Fruit fly (Drosophila melanogaster) whole organism, embryonic: ENCODE measurements around the gene Rdh.
A peak's percentile ranks its signal among the peaks of the same experiment; 100 is the strongest.

Experiments
- ATbp ChIP-seq: fragments of 200-800 bp; sonication (Bioruptor generic); optimal IDR thresholded peaks from 2 replicates; lab custom pipeline; 2017; ENCODE audit warnings: missing biosample characterization, mild to moderate bottlenecking, missing genetic modification characterization, missing genetic modification reagents
- Ada2b ChIP-seq: fragments of 200-800 bp; sonication (Bioruptor generic); IDR thresholded peaks from 2 replicates; pipeline ENCODE4 v1.3.6; 2022; ENCODE audit warnings: missing biosample characterization, missing genetic modification characterization
- CG11504 ChIP-seq: fragments of 200-800 bp; sonication (Bioruptor generic); optimal IDR thresholded peaks from 3 replicates; lab custom pipeline; 2019; ENCODE audit warnings: missing biosample characterization, mild to moderate bottlenecking, missing genetic modification characterization, moderate library complexity
- CG13894 ChIP-seq: fragments of 200-800 bp; sonication (Bioruptor generic); optimal IDR thresholded peaks from 3 replicates; lab custom pipeline; 2018; ENCODE audit warnings: missing biosample characterization, mild to moderate bottlenecking, missing genetic modification characterization, moderate library complexity
- CG14667 ChIP-seq: fragments of 200-800 bp; sonication (Bioruptor generic); IDR thresholded peaks from 2 replicates; pipeline ENCODE4 v1.3.6; 2022; ENCODE audit warnings: missing biosample characterization, missing genetic modification characterization
- CG15073 ChIP-seq: fragments of 200-800 bp; sonication (Bioruptor generic); optimal IDR thresholded peaks from 2 replicates; lab custom pipeline; 2016; ENCODE audit warnings: missing biosample characterization, missing genetic modification characterization
- CG15269 ChIP-seq: fragments of 200-800 bp; sonication (Bioruptor generic); optimal IDR thresholded peaks from 2 replicates; lab custom pipeline; 2018; ENCODE audit warnings: missing biosample characterization, mild to moderate bottlenecking, missing genetic modification characterization, moderate library complexity
- CG1529 ChIP-seq: fragments of 200-800 bp; sonication (Bioruptor generic); optimal IDR thresholded peaks from 3 replicates; lab custom pipeline; 2018; ENCODE audit warnings: missing biosample characterization, missing genetic modification characterization
- CG1603 ChIP-seq: fragments of 200-800 bp; sonication (Bioruptor generic); optimal IDR thresholded peaks from 2 replicates; lab custom pipeline; 2019; ENCODE audit warnings: missing biosample characterization, mild to moderate bottlenecking, missing genetic modification characterization, moderate library complexity
- CG17361 ChIP-seq: fragments of 200-800 bp; sonication (Bioruptor generic); IDR thresholded peaks from 3 replicates; pipeline ENCODE4 v1.3.6; 2022; ENCODE audit warnings: missing biosample characterization, missing genetic modification characterization
- CG17802 ChIP-seq: fragments of 200-800 bp; sonication (Bioruptor generic); optimal IDR thresholded peaks from 2 replicates; lab custom pipeline; 2018; ENCODE audit warnings: missing biosample characterization, mild to moderate bottlenecking, missing genetic modification characterization, moderate library complexity
- CG31224 ChIP-seq: fragments of 200-800 bp; sonication (Bioruptor generic); IDR thresholded peaks from 2 replicates; pipeline ENCODE4 v1.3.6; 2022; ENCODE audit warnings: missing biosample characterization, missing genetic modification characterization
- CG4617 ChIP-seq: fragments of 200-800 bp; sonication (Bioruptor generic); optimal IDR thresholded peaks from 3 replicates; lab custom pipeline; 2016; ENCODE audit warnings: missing biosample characterization, missing genetic modification characterization, borderline replicate concordance
- CG4707 ChIP-seq: fragments of 200-800 bp; sonication (Bioruptor generic); optimal IDR thresholded peaks from 2 replicates; lab custom pipeline; 2018; ENCODE audit warnings: missing biosample characterization, mild to moderate bottlenecking, missing genetic modification characterization, moderate library complexity
- CG6765 ChIP-seq: fragments of 200-800 bp; sonication (Bioruptor generic); optimal IDR thresholded peaks from 3 replicates; lab custom pipeline; 2017; ENCODE audit warnings: missing biosample characterization, mild to moderate bottlenecking, missing genetic modification characterization
- CG6854 ChIP-seq: fragments of 200-800 bp; sonication (Bioruptor generic); optimal IDR thresholded peaks from 3 replicates; lab custom pipeline; 2017; ENCODE audit warnings: missing biosample characterization, mild to moderate bottlenecking, missing genetic modification characterization
- CG7987 ChIP-seq: fragments of 200-800 bp; sonication (Bioruptor generic); optimal IDR thresholded peaks from 2 replicates; lab custom pipeline; 2018; ENCODE audit warnings: missing biosample characterization, mild to moderate bottlenecking, missing genetic modification characterization, moderate library complexity
- CG9437 ChIP-seq: fragments of 200-800 bp; sonication (Bioruptor generic); optimal IDR thresholded peaks from 2 replicates; lab custom pipeline; 2018; ENCODE audit warnings: missing biosample characterization, mild to moderate bottlenecking, missing genetic modification characterization
- Chrac-16 ChIP-seq: fragments of 200-800 bp; sonication (Bioruptor generic); optimal IDR thresholded peaks from 3 replicates; lab custom pipeline; 2016; ENCODE audit warnings: missing biosample characterization, missing genetic modification characterization
- D19A ChIP-seq: fragments of 200-800 bp; optimal IDR thresholded peaks from 3 replicates; lab custom pipeline; 2019; ENCODE audit warnings: missing biosample characterization, mild to moderate bottlenecking, missing genetic modification characterization, moderate library complexity
- Dbx ChIP-seq: fragments of 200-800 bp; sonication (Bioruptor generic); IDR thresholded peaks from 3 replicates; pipeline ENCODE4 v1.3.6; 2022; ENCODE audit warnings: missing biosample characterization, missing genetic modification characterization
- GATAe ChIP-seq: fragments of 200-800 bp; sonication (Bioruptor generic); conservative IDR thresholded peaks from 2 replicates; pipeline ENCODE4 v1.3.6; 2022; ENCODE audit warnings: missing biosample characterization, missing genetic modification characterization
- HHEX ChIP-seq: fragments of 200-800 bp; sonication (Bioruptor generic); optimal IDR thresholded peaks from 3 replicates; lab custom pipeline; 2017; ENCODE audit warnings: missing biosample characterization, mild to moderate bottlenecking, missing genetic modification characterization, missing genetic modification reagents
- Kr ChIP-seq: fragments of 200-800 bp; sonication (Bioruptor generic); optimal IDR thresholded peaks from 2 replicates; lab custom pipeline; 2017; ENCODE audit warnings: missing biosample characterization, mild to moderate bottlenecking, missing genetic modification characterization
- MBD-R2 ChIP-seq: fragments of 200-800 bp; sonication (Bioruptor generic); IDR thresholded peaks from 2 replicates; pipeline ENCODE4 v1.3.6; 2022; ENCODE audit warnings: missing biosample characterization, missing genetic modification characterization
- MTF-1 ChIP-seq: fragments of 200-800 bp; sonication (Bioruptor generic); optimal IDR thresholded peaks from 2 replicates; lab custom pipeline; 2018; ENCODE audit warnings: missing biosample characterization, mild to moderate bottlenecking, missing genetic modification characterization, borderline replicate concordance
- Neu2 ChIP-seq: fragments of 200-800 bp; sonication (Bioruptor generic); optimal IDR thresholded peaks from 3 replicates; lab custom pipeline; 2016; ENCODE audit warnings: missing biosample characterization, missing genetic modification characterization, borderline replicate concordance
- NfI ChIP-seq: fragments of 200-800 bp; sonication (Bioruptor generic); optimal IDR thresholded peaks from 3 replicates; lab custom pipeline; 2018; ENCODE audit warnings: missing biosample characterization, mild to moderate bottlenecking, missing genetic modification characterization, moderate library complexity
- Ptx1 ChIP-seq: fragments of 200-800 bp; sonication (Bioruptor generic); IDR thresholded peaks from 2 replicates; pipeline ENCODE4 v1.3.6; 2022; ENCODE audit warnings: missing biosample characterization, missing genetic modification characterization
- Scr ChIP-seq: fragments of 200-800 bp; sonication (Bioruptor generic); IDR thresholded peaks from 2 replicates; pipeline ENCODE4 v1.3.6; 2022; ENCODE audit warnings: missing biosample characterization, missing genetic modification characterization; ENCODE audit not compliant: partially characterized antibody
- Sox100B ChIP-seq: fragments of 200-800 bp; sonication (Bioruptor generic); optimal IDR thresholded peaks from 3 replicates; lab custom pipeline; 2018; ENCODE audit warnings: missing biosample characterization, mild to moderate bottlenecking, missing genetic modification characterization
- Sox102F ChIP-seq: fragments of 200-800 bp; sonication (Bioruptor generic); optimal IDR thresholded peaks from 2 replicates; lab custom pipeline; 2018; ENCODE audit warnings: missing biosample characterization, mild to moderate bottlenecking, missing genetic modification characterization, moderate library complexity
- Xrp1 ChIP-seq: fragments of 200-800 bp; sonication (Bioruptor generic); IDR thresholded peaks from 2 replicates; pipeline ENCODE4 v1.3.6; 2022; ENCODE audit warnings: missing biosample characterization, missing genetic modification characterization
- az2 ChIP-seq: fragments of 200-800 bp; sonication (Bioruptor generic); optimal IDR thresholded peaks from 3 replicates; lab custom pipeline; 2016; ENCODE audit warnings: missing biosample characterization, missing genetic modification characterization
- cas ChIP-seq: fragments of 200-800 bp; sonication (Bioruptor generic); IDR thresholded peaks from 2 replicates; pipeline ENCODE4 v1.3.6; 2022; ENCODE audit warnings: missing biosample characterization, missing genetic modification characterization
- fd3F ChIP-seq: fragments of 200-800 bp; sonication (Bioruptor generic); optimal IDR thresholded peaks from 2 replicates; lab custom pipeline; 2018; ENCODE audit warnings: missing biosample characterization, mild to moderate bottlenecking, missing genetic modification characterization, moderate library complexity
- gsb-n ChIP-seq: fragments of 200-800 bp; sonication (Bioruptor generic); optimal IDR thresholded peaks from 3 replicates; lab custom pipeline; 2018; ENCODE audit warnings: missing biosample characterization, mild to moderate bottlenecking, missing genetic modification characterization
- gt ChIP-seq: fragments of 200-800 bp; sonication (Bioruptor generic); IDR thresholded peaks from 2 replicates; pipeline ENCODE4 v1.3.6; 2022; ENCODE audit warnings: missing biosample characterization, missing genetic modification characterization
- h ChIP-seq: fragments of >200 bp; optimal IDR thresholded peaks from 2 replicates; lab custom pipeline; 2017
- jumu ChIP-seq: fragments of 200-800 bp; sonication (Bioruptor generic); optimal IDR thresholded peaks from 3 replicates; lab custom pipeline; 2016; ENCODE audit warnings: missing biosample characterization, missing genetic modification characterization
- lola ChIP-seq, 3 experiments: fragments of >200 bp in 2 of 3; fragments of 200-800 bp in 1 of 3; sonication (Bioruptor generic) in 1 of 3; optimal IDR thresholded peaks; 2 replicates each; lab custom pipeline; 2017 to 2019; ENCODE audit warnings: missing biosample characterization in 3 of 3, missing genetic modification characterization in 3 of 3, mild to moderate bottlenecking in 1 of 3, moderate library complexity in 1 of 3
- nerfin-1 ChIP-seq: fragments of 200-800 bp; sonication (Bioruptor generic); optimal IDR thresholded peaks from 3 replicates; lab custom pipeline; 2019; ENCODE audit warnings: missing biosample characterization, mild to moderate bottlenecking, missing genetic modification characterization, moderate library complexity
- nmo ChIP-seq: fragments of 200-800 bp; sonication (Bioruptor generic); optimal IDR thresholded peaks from 2 replicates; lab custom pipeline; 2018; ENCODE audit warnings: missing biosample characterization, mild to moderate bottlenecking, missing genetic modification characterization, moderate library complexity
- oc ChIP-seq: fragments of 200-800 bp; sonication (Bioruptor generic); optimal IDR thresholded peaks from 2 replicates; lab custom pipeline; 2018; ENCODE audit warnings: missing biosample characterization, mild to moderate bottlenecking, missing genetic modification characterization, moderate library complexity
- pho ChIP-seq: fragments of 200-800 bp; sonication (Bioruptor generic); optimal IDR thresholded peaks from 2 replicates; lab custom pipeline; 2016; ENCODE audit warnings: missing biosample characterization, missing genetic modification characterization
- pnt ChIP-seq: fragments of 200-800 bp; sonication (Bioruptor generic); optimal IDR thresholded peaks from 3 replicates; lab custom pipeline; 2016; ENCODE audit warnings: missing biosample characterization, missing genetic modification characterization
- pros ChIP-seq: fragments of 200-800 bp; sonication (Bioruptor generic); optimal IDR thresholded peaks from 3 replicates; lab custom pipeline; 2019; ENCODE audit warnings: missing biosample characterization, mild to moderate bottlenecking, missing genetic modification characterization, moderate library complexity
- ro ChIP-seq: fragments of 200-800 bp; sonication (Bioruptor generic); IDR thresholded peaks from 2 replicates; pipeline ENCODE4 v1.3.6; 2022; ENCODE audit warnings: missing biosample characterization, missing genetic modification characterization
- zfh1 ChIP-seq: fragments of 200-800 bp; sonication (Bioruptor generic); IDR thresholded peaks from 3 replicates; pipeline ENCODE4 v1.3.6; 2022; ENCODE audit warnings: missing biosample characterization, missing genetic modification characterization

Rdh gene

dm6 chr3L:3787595-3788151, 37.6 kb upstream of the Rdh start (continued):
- TF ChIP-seq Chrac-16 (GFP tag; lab: Kevin White, UChicago) (no peak), Ada2b (GFP tag; lab: Robert Waterston, UW) (no peak), GATAe (no peak), Dbx (GFP tag; lab: Robert Waterston, UW) (no peak; the same call in 2 of the 3 replicates), Ptx1 (no peak), pho (GFP tag; lab: Kevin White, UChicago) (no peak), CG4617 (GFP tag; lab: Kevin White, UChicago) (peak; percentile 19), az2 (GFP tag; lab: Kevin White, UChicago) (no peak), cas (GFP tag; lab: Robert Waterston, UW) (no peak), CG1603 (tag; lab: Kevin White, UChicago) (peak; percentile 77), CG31224 (GFP tag; lab: Robert Waterston, UW) (no peak), NfI (GFP tag; lab: Kevin White, UChicago) (peak; percentile 27), gt (GFP tag; lab: Robert Waterston, UW) (no peak), nmo (GFP tag; lab: Kevin White, UChicago) (peak; percentile 44), CG6854 (peak; percentile 57), CG9437 (GFP tag; lab: Kevin White, UChicago) (no peak), zfh1 (GFP tag; lab: Robert Waterston, UW) (peak; percentile 4; the same call in 1 of the 3 replicates), CG17802 (no peak), HHEX (GFP tag; lab: Kevin White, UChicago) (no peak), pros (no peak), fd3F (peak; percentile 6), Neu2 (GFP tag; lab: Kevin White, UChicago) (no peak), Kr (GFP tag; lab: Kevin White, UChicago) (no peak), MTF-1 (GFP tag; lab: Kevin White, UChicago) (no peak), CG15073 (GFP tag; lab: Kevin White, UChicago) (no peak), ATbp (GFP tag; lab: Kevin White, UChicago) (peak; percentile 8), CG17361 (GFP tag; lab: Robert Waterston, UW) (0 out of 3 replicates have a peak, but pooled peaks have one; percentile 9), CG14667 (GFP tag; lab: Robert Waterston, UW) (no peak)

dm6 chr3L:3788790-3789421, 36.3 kb upstream of the Rdh start:
- TF ChIP-seq CG1529 (GFP tag; lab: Kevin White, UChicago) (no peak), CG15269 (peak; percentile 12), Sox100B (peak; percentile 48), CG13894 (tag; lab: Kevin White, UChicago) (peak; percentile 33), Xrp1 (GFP tag; lab: Robert Waterston, UW) (peak; percentile 9; the same call in 1 of the 2 replicates), ro (GFP tag; lab: Robert Waterston, UW) (no peak), D19A (tag; lab: Kevin White, UChicago) (peak; percentile 70), MBD-R2 (GFP tag; lab: Robert Waterston, UW) (peak; percentile 50), CG7987 (GFP tag; lab: Kevin White, UChicago) (no peak), gsb-n (tag; lab: Kevin White, UChicago) (peak; percentile 51), oc (tag; lab: Kevin White, UChicago) (no peak), CG4707 (GFP tag; lab: Kevin White, UChicago) (peak; percentile 12), nerfin-1 (tag; lab: Kevin White, UChicago) (peak; percentile 90), jumu (GFP tag; lab: Kevin White, UChicago) (no peak), CG6765 (GFP tag; lab: Kevin White, UChicago) (no peak), CG11504 (peak; percentile 52), Sox102F (peak; percentile 23), pnt (no peak), Scr (GFP tag; lab: Robert Waterston, UW) (peak; percentile 52; the same call in 1 of the 2 replicates), CG1603 (tag; lab: Kevin White, UChicago) (peak; percentile 31), h (no peak), lola (GFP tag; optimal IDR thresholded peaks at IDR 0.05; lab: Kevin White, UChicago) (peak in 1 of 3 experiments; percentile 28)
